Fruit fly (Drosophila melanogaster): Measurements from ENCODE around the gene CG42553.

DNA sequence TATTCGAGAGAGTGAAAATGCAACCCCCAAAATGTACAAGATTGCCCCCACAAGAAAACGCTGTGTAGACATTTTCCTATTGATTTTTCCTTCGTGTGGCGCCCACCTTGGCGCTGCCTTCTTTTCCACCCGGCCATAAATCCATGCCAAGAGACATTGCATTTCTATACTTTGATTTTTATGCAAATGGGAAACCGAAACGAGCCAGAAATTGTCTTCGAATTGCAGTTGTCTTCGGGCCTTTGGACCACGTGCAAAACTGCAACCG, 24.4 kb upstream of the CG42553 start:
- TF ChIP-seq OdsH (GFP tag; optimal IDR thresholded peaks at IDR 0.05) (no peak), HLH106 (tag; optimal IDR thresholded peaks at IDR 0.05) (no peak), dsf (GFP tag; optimal IDR thresholded peaks at IDR 0.05; ENCODE audit: borderline replicate concordance) (no peak), pan (optimal IDR thresholded peaks at IDR 0.05) (no peak), h (GFP tag; optimal IDR thresholded peaks at IDR 0.05) (no peak), woc (GFP tag; optimal IDR thresholded peaks at IDR 0.05) (no peak), N (GFP tag; optimal IDR thresholded peaks at IDR 0.05) (no peak), rgr (GFP tag; optimal IDR thresholded peaks at IDR 0.05) (no peak), psq (GFP tag; optimal IDR thresholded peaks at IDR 0.05) (no peak), br (GFP tag; optimal IDR thresholded peaks at IDR 0.05) (no peak), Myc (optimal IDR thresholded peaks at IDR 0.05) (no peak), Rel (GFP tag; optimal IDR thresholded peaks at IDR 0.05) (no peak), Rel (tag; optimal IDR thresholded peaks at IDR 0.05) (no peak), sv (GFP tag; optimal IDR thresholded peaks at IDR 0.05) (no peak), CrebA (GFP tag; optimal IDR thresholded peaks at IDR 0.05; ENCODE audit: borderline replicate concordance) (no peak)

Data from whole organism, wandering third instar larva.